Worm (Caenorhabditis elegans) whole organism, L1 larva: ENCODE measurements around the gene C15C7.4.

Experiments used
- aly-2 ChIP-seq: fragments of 150-350 bp; optimal IDR thresholded peaks from 2 replicates; lab custom pipeline; 2014; ENCODE audit warnings: missing biosample characterization, missing genetic modification characterization
- ama-1 ChIP-seq: fragments of 150-350 bp; optimal IDR thresholded peaks from 2 replicates; lab custom pipeline; 2014
- lin-15B ChIP-seq: fragments of 150-350 bp; sonication (generic microtip); optimal IDR thresholded peaks from 3 replicates; lab custom pipeline; 2014; ENCODE audit warnings: missing biosample characterization, missing genetic modification characterization
- lir-3 ChIP-seq: sonication (generic microtip); optimal IDR thresholded peaks from 2 replicates; lab custom pipeline; 2016; ENCODE audit warnings: mild to moderate bottlenecking, missing genetic modification characterization, moderate library complexity, missing compliant biosample characterization; ENCODE audit not compliant: poor library complexity
- nhr-11 ChIP-seq: fragments of 150-350 bp; optimal IDR thresholded peaks from 2 replicates; lab custom pipeline; 2014; ENCODE audit warnings: missing biosample characterization, missing genetic modification characterization
- nhr-28 ChIP-seq: fragments of 150-350 bp; optimal IDR thresholded peaks from 2 replicates; lab custom pipeline; 2014; ENCODE audit warnings: missing biosample characterization, missing genetic modification characterization
- nhr-77 ChIP-seq: fragments of 150-350 bp; optimal IDR thresholded peaks from 2 replicates; lab custom pipeline; 2014; ENCODE audit warnings: missing biosample characterization, missing genetic modification characterization
- pqm-1 ChIP-seq: sonication (generic microtip); optimal IDR thresholded peaks from 3 replicates; lab custom pipeline; 2017; ENCODE audit warnings: missing biosample characterization, missing genetic modification characterization
- tbx-2 ChIP-seq: sonication (generic microtip); optimal IDR thresholded peaks from 2 replicates; lab custom pipeline; 2016; ENCODE audit warnings: missing genetic modification characterization, missing compliant biosample characterization
- zag-1 ChIP-seq: fragments of 150-350 bp; optimal IDR thresholded peaks from 2 replicates; lab custom pipeline; 2014; ENCODE audit warnings: missing biosample characterization, missing genetic modification characterization
- ztf-4 ChIP-seq: fragments of 150-350 bp; optimal IDR thresholded peaks from 2 replicates; lab custom pipeline; 2014; ENCODE audit warnings: missing biosample characterization, missing genetic modification characterization

DNA sequence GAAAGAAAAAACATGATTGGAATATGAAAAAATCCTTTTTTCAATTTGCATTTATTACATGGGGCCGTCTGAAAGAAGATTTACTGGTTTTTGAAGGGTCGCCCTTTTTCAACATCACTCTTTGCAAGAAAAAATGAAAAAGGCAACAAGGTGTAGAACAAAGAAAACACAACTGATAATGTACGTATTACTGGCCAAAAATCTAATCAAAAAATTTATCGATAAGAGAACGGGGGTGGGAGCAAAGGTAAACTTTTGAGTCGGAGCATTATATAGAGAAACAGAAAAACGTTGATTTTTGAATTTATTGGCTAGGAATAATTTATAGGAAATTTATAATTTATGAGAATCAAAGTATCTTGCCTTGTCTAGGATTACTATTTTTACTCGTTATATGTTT lies 36.5 kb downstream of the C15C7.4 start:
- TF ChIP-seq tbx-2 (tag; lab: Kevin White, UChicago) (no peak), pqm-1 (tag; lab: Kevin White, UChicago) (no peak), ztf-4 (tag; lab: Kevin White, UChicago) (no peak), ama-1 (lab: Kevin White, UChicago) (no peak), nhr-11 (no peak), nhr-28 (tag; lab: Kevin White, UChicago) (no peak), lir-3 (no peak), nhr-77 (no peak), aly-2 (no peak), lin-15B (tag; lab: Kevin White, UChicago) (no peak), zag-1 (tag; lab: Kevin White, UChicago) (no peak)
